Worm (Caenorhabditis elegans) whole organism, young adult: ENCODE data around the gene fbxb-91.
A peak's percentile ranks its signal among the peaks of the same experiment; 100 is the strongest.

Experiments used
- B0019.2 ChIP-seq: fragments of 200-800 bp; sonication (Bioruptor generic); conservative IDR thresholded peaks from 2 replicates; pipeline ENCODE4 v1.3.6; 2022; ENCODE audit warnings: missing genetic modification reagents, missing genetic modification characterization, missing compliant biosample characterization
- B0035.1 ChIP-seq: sonication (generic microtip); optimal IDR thresholded peaks from 2 replicates; lab custom pipeline; 2016; ENCODE audit warnings: missing genetic modification characterization, mild to moderate bottlenecking, missing compliant biosample characterization, missing genotype, missing genetic modification reagents
- C06A6.2 ChIP-seq: fragments of 200-800 bp; sonication (Bioruptor generic); conservative IDR thresholded peaks from 2 replicates; pipeline ENCODE4 v1.3.6; 2022; ENCODE audit warnings: missing genetic modification characterization, missing compliant biosample characterization
- C17E4.6 ChIP-seq: fragments of 200-800 bp; sonication (Bioruptor generic); IDR thresholded peaks from 2 replicates; pipeline ENCODE4 v1.3.6; 2022; ENCODE audit warnings: missing genetic modification reagents, missing genetic modification characterization, missing compliant biosample characterization
- F33H1.4 ChIP-seq: fragments of 200-800 bp; sonication (Bioruptor generic); IDR thresholded peaks from 2 replicates; pipeline ENCODE4 v1.3.6; 2022; ENCODE audit warnings: missing genetic modification reagents, missing genetic modification characterization, missing compliant biosample characterization
- F49E8.2 ChIP-seq: sonication (generic microtip); optimal IDR thresholded peaks from 3 replicates; lab custom pipeline; 2017; ENCODE audit warnings: missing genetic modification characterization, mild to moderate bottlenecking, missing compliant biosample characterization, antibody characterized with exemption, moderate library complexity; ENCODE audit not compliant: insufficient read depth
- F55B11.4 ChIP-seq: sonication (generic microtip); optimal IDR thresholded peaks from 2 replicates; lab custom pipeline; 2016; ENCODE audit warnings: missing compliant biosample characterization, missing genetic modification characterization, borderline replicate concordance; ENCODE audit not compliant: insufficient read depth
- K11D2.4 ChIP-seq: fragments of 200-800 bp; sonication (Bioruptor generic); IDR thresholded peaks from 2 replicates; pipeline ENCODE4 v1.3.6; 2022; ENCODE audit warnings: missing genetic modification reagents, missing genetic modification characterization, missing compliant biosample characterization
- Y53F4B.3 ChIP-seq: fragments of 200-800 bp; sonication (Bioruptor generic); IDR thresholded peaks from 2 replicates; pipeline ENCODE4 v1.3.6; 2022; ENCODE audit warnings: missing genetic modification reagents, missing genetic modification characterization, missing compliant biosample characterization
- Y53G8AR.9 ChIP-seq: fragments of 200-800 bp; sonication (Bioruptor generic); conservative IDR thresholded peaks from 2 replicates; pipeline ENCODE4 v1.3.6; 2022; ENCODE audit warnings: missing genetic modification reagents, missing genetic modification characterization, missing compliant biosample characterization
- akir-1 ChIP-seq: fragments of 200-800 bp; sonication (Bioruptor generic); optimal IDR thresholded peaks from 2 replicates; lab custom pipeline; 2018; ENCODE audit warnings: mild to moderate bottlenecking, missing genetic modification characterization, moderate library complexity, missing compliant biosample characterization
- atf-7 ChIP-seq: sonication (generic microtip); optimal IDR thresholded peaks from 2 replicates; lab custom pipeline; 2017; ENCODE audit warnings: mild to moderate bottlenecking, missing genetic modification characterization, missing compliant biosample characterization
- bed-1 ChIP-seq: fragments of 200-800 bp; sonication (Bioruptor generic); IDR thresholded peaks from 2 replicates; pipeline ENCODE4 v1.3.6; 2022; ENCODE audit warnings: missing genetic modification reagents, missing genetic modification characterization, missing compliant biosample characterization
- cebp-1 ChIP-seq, 2 experiments: fragments of 200-800 bp in 1 of 2; sonication (Bioruptor generic) in 1 of 2; sonication (generic microtip) in 1 of 2; IDR thresholded peaks in 1 of 2; optimal IDR thresholded peaks in 1 of 2; 2 replicates each; pipeline versions ENCODE4 v1.3.6 to Lab custom; 2017 to 2022; ENCODE audit warnings: missing compliant biosample characterization in 2 of 2, missing genetic modification characterization in 2 of 2, mild to moderate bottlenecking in 1 of 2, missing genetic modification reagents in 1 of 2, moderate library complexity in 1 of 2
- ceh-27 ChIP-seq: fragments of 200-800 bp; sonication (Bioruptor generic); optimal IDR thresholded peaks from 2 replicates; lab custom pipeline; 2018; ENCODE audit warnings: mild to moderate bottlenecking, missing genetic modification characterization, moderate library complexity, missing compliant biosample characterization
- ceh-58 ChIP-seq: fragments of 200-800 bp; sonication (Bioruptor generic); IDR thresholded peaks from 2 replicates; pipeline ENCODE4 v1.3.6; 2022; ENCODE audit warnings: missing genetic modification characterization, missing compliant biosample characterization
- ceh-79 ChIP-seq: sonication (generic microtip); optimal IDR thresholded peaks from 2 replicates; lab custom pipeline; 2017; ENCODE audit warnings: mild to moderate bottlenecking, missing genetic modification characterization, missing compliant biosample characterization
- dox-1 ChIP-seq: fragments of 200-800 bp; sonication (Bioruptor generic); IDR thresholded peaks from 2 replicates; pipeline ENCODE4 v1.3.6; 2022; ENCODE audit warnings: missing genetic modification reagents, missing genetic modification characterization, missing compliant biosample characterization
- dpff-1 ChIP-seq: sonication (generic microtip); optimal IDR thresholded peaks from 2 replicates; lab custom pipeline; 2017; ENCODE audit warnings: mild to moderate bottlenecking, missing genetic modification characterization, missing compliant biosample characterization
- egl-18 ChIP-seq: fragments of 200-800 bp; sonication (Bioruptor generic); IDR thresholded peaks from 2 replicates; pipeline ENCODE4 v1.3.6; 2022; ENCODE audit warnings: missing genetic modification reagents, missing genetic modification characterization, missing compliant biosample characterization
- ets-4 ChIP-seq: fragments of 200-800 bp; sonication (Bioruptor generic); optimal IDR thresholded peaks from 2 replicates; lab custom pipeline; 2018; ENCODE audit warnings: mild to moderate bottlenecking, missing genetic modification characterization, missing compliant biosample characterization
- gei-17 ChIP-seq: fragments of 200-800 bp; sonication (Bioruptor generic); optimal IDR thresholded peaks from 2 replicates; lab custom pipeline; 2018; ENCODE audit warnings: mild to moderate bottlenecking, missing genetic modification characterization, missing compliant biosample characterization
- hrde-1 ChIP-seq: sonication (generic microtip); optimal IDR thresholded peaks from 2 replicates; lab custom pipeline; 2016; ENCODE audit warnings: missing genetic modification characterization, mild to moderate bottlenecking, missing compliant biosample characterization, moderate library complexity, missing genotype, missing genetic modification reagents, borderline replicate concordance
- let-526 ChIP-seq: fragments of 200-800 bp; sonication (Bioruptor generic); IDR thresholded peaks from 2 replicates; pipeline ENCODE4 v1.3.6; 2022; ENCODE audit warnings: missing genetic modification reagents, missing genetic modification characterization, missing compliant biosample characterization
- let-607 ChIP-seq, 2 experiments: fragments of 200-800 bp in 1 of 2; sonication (Bioruptor generic) in 1 of 2; sonication (generic microtip) in 1 of 2; optimal IDR thresholded peaks; 2 replicates each; lab custom pipeline; 2016 to 2018; ENCODE audit warnings: mild to moderate bottlenecking in 2 of 2, missing compliant biosample characterization in 2 of 2, missing genetic modification characterization in 2 of 2, moderate library complexity in 2 of 2, missing genotype in 1 of 2
- lin-40 ChIP-seq: sonication (generic microtip); optimal IDR thresholded peaks from 2 replicates; lab custom pipeline; 2016; ENCODE audit warnings: missing genetic modification characterization, mild to moderate bottlenecking, missing compliant biosample characterization, missing genotype, missing genetic modification reagents
- madf-10 ChIP-seq: sonication (generic microtip); optimal IDR thresholded peaks from 2 replicates; lab custom pipeline; 2016; ENCODE audit warnings: mild to moderate bottlenecking, missing genetic modification characterization, missing compliant biosample characterization
- madf-8 ChIP-seq: fragments of 200-800 bp; sonication (Bioruptor generic); conservative IDR thresholded peaks from 2 replicates; pipeline ENCODE4 v1.3.6; 2022; ENCODE audit warnings: missing genetic modification reagents, missing genetic modification characterization, missing compliant biosample characterization
- mcd-1 ChIP-seq: fragments of 200-800 bp; sonication (Bioruptor generic); IDR thresholded peaks from 2 replicates; pipeline ENCODE4 v1.3.6; 2022; ENCODE audit warnings: missing genetic modification reagents, missing genetic modification characterization, missing compliant biosample characterization
- mxl-1 ChIP-seq: sonication (generic microtip); optimal IDR thresholded peaks from 2 replicates; lab custom pipeline; 2016; ENCODE audit warnings: missing genetic modification characterization, missing compliant biosample characterization
- nfya-2 ChIP-seq: fragments of 200-800 bp; sonication (Bioruptor generic); IDR thresholded peaks from 2 replicates; pipeline ENCODE4 v1.3.6; 2022; ENCODE audit warnings: missing genetic modification reagents, missing genetic modification characterization, missing compliant biosample characterization
- nfyb-1 ChIP-seq: fragments of 200-800 bp; sonication (Bioruptor generic); IDR thresholded peaks from 2 replicates; pipeline ENCODE4 v1.3.6; 2022; ENCODE audit warnings: missing genetic modification reagents, missing genetic modification characterization, missing compliant biosample characterization
- nhr-179 ChIP-seq: sonication (generic microtip); optimal IDR thresholded peaks from 2 replicates; lab custom pipeline; 2016; ENCODE audit warnings: mild to moderate bottlenecking, missing genetic modification characterization, missing compliant biosample characterization
- nhr-80 ChIP-seq: sonication (generic microtip); optimal IDR thresholded peaks from 2 replicates; lab custom pipeline; 2016; ENCODE audit warnings: missing genetic modification characterization, missing compliant biosample characterization
- nhr-90 ChIP-seq: sonication (generic microtip); optimal IDR thresholded peaks from 2 replicates; lab custom pipeline; 2016; ENCODE audit warnings: missing genotype, mild to moderate bottlenecking, missing genetic modification characterization, missing compliant biosample characterization
- pha-4 ChIP-seq: fragments of 150-350 bp; sonication (generic microtip); optimal IDR thresholded peaks from 2 replicates; lab custom pipeline; 2014; ENCODE audit warnings: missing biosample characterization, missing genetic modification reagents, missing genetic modification characterization
- rcor-1 ChIP-seq: fragments of 200-800 bp; sonication (Bioruptor generic); IDR thresholded peaks from 2 replicates; pipeline ENCODE4 v1.3.6; 2022; ENCODE audit warnings: missing genetic modification reagents, missing genetic modification characterization, missing compliant biosample characterization
- sea-2 ChIP-seq: fragments of 200-800 bp; sonication (Bioruptor generic); IDR thresholded peaks from 2 replicates; pipeline ENCODE4 v1.3.6; 2022; ENCODE audit warnings: missing genetic modification characterization, missing compliant biosample characterization
- snpc-1.3 ChIP-seq: sonication (generic microtip); optimal IDR thresholded peaks from 2 replicates; lab custom pipeline; 2017; ENCODE audit warnings: missing genetic modification characterization, mild to moderate bottlenecking, missing compliant biosample characterization, antibody characterized with exemption, moderate library complexity, missing genotype, missing genetic modification reagents; ENCODE audit not compliant: insufficient read depth
- sptf-2 ChIP-seq: fragments of 200-800 bp; sonication (Bioruptor generic); optimal IDR thresholded peaks from 2 replicates; lab custom pipeline; 2018; ENCODE audit warnings: mild to moderate bottlenecking, missing genetic modification characterization, missing compliant biosample characterization
- tbp1 ChIP-seq: fragments of 200-800 bp; sonication (Bioruptor generic); optimal IDR thresholded peaks from 2 replicates; lab custom pipeline; 2018; ENCODE audit warnings: mild to moderate bottlenecking, missing genetic modification characterization, missing compliant biosample characterization
- unc-62 ChIP-seq: fragments of 150-350 bp; optimal IDR thresholded peaks from 2 replicates; lab custom pipeline; 2014; ENCODE audit warnings: missing biosample characterization, missing genetic modification reagents, missing genetic modification characterization
- xnd-1 ChIP-seq: sonication (generic microtip); optimal IDR thresholded peaks from 2 replicates; lab custom pipeline; 2016; ENCODE audit warnings: missing genotype, missing genetic modification reagents, missing genetic modification characterization, missing compliant biosample characterization
- ztf-22 ChIP-seq: fragments of 200-800 bp; sonication (Bioruptor generic); optimal IDR thresholded peaks from 2 replicates; lab custom pipeline; 2018; ENCODE audit warnings: mild to moderate bottlenecking, missing genetic modification characterization, moderate library complexity, missing compliant biosample characterization
- ztf-28 ChIP-seq: fragments of 200-800 bp; sonication (Bioruptor generic); IDR thresholded peaks from 2 replicates; pipeline ENCODE4 v1.3.6; 2022; ENCODE audit warnings: missing genetic modification reagents, missing genetic modification characterization, missing compliant biosample characterization

The fbxb-91 gene

ce11 chrII:3786538-3786937 is 36.0 kb upstream of the fbxb-91 start:
- TF ChIP-seq C06A6.2 (GFP tag; lab: Robert Waterston, UW) = no peak
- no peak for TF ChIP-seq Y53G8AR.9 (GFP tag; lab: Robert Waterston, UW)
- TF ChIP-seq madf-10 (tag; lab: Kevin White, UChicago) = no peak
- TF ChIP-seq bed-1 (GFP tag; lab: Robert Waterston, UW) = no peak
- no peak for TF ChIP-seq mcd-1 (GFP tag; lab: Robert Waterston, UW)
- no peak for TF ChIP-seq ceh-27 (GFP tag; lab: Kevin White, UChicago)
- TF ChIP-seq sptf-2 (GFP tag; lab: Kevin White, UChicago) = no peak
- TF ChIP-seq rcor-1 (GFP tag; lab: Robert Waterston, UW) = no peak
- TF ChIP-seq F33H1.4 (GFP tag; lab: Robert Waterston, UW) = no peak
- peak; percentile 84 for TF ChIP-seq atf-7 (tag; lab: Kevin White, UChicago)
- TF ChIP-seq B0035.1 (tag; lab: Kevin White, UChicago) = no peak
- TF ChIP-seq lin-40 = no peak
- TF ChIP-seq nhr-179 = no peak
- no peak for TF ChIP-seq ceh-58 (GFP tag; lab: Robert Waterston, UW)
- no peak for TF ChIP-seq madf-8 (GFP tag; lab: Robert Waterston, UW)
- TF ChIP-seq xnd-1 (tag; lab: Kevin White, UChicago) = no peak
- TF ChIP-seq K11D2.4 (GFP tag; lab: Robert Waterston, UW) = no peak
- TF ChIP-seq pha-4 (tag; lab: Kevin White, UChicago) = peak; percentile 26
- peak; percentile 92 for TF ChIP-seq nhr-80 (tag; lab: Kevin White, UChicago)
- TF ChIP-seq mxl-1 = no peak
- no peak for TF ChIP-seq F49E8.2
- TF ChIP-seq let-607 (tag; optimal IDR thresholded peaks at IDR 0.05; lab: Kevin White, UChicago) = no peak
- no peak for TF ChIP-seq snpc-1.3
- no peak for TF ChIP-seq gei-17 (GFP tag; lab: Kevin White, UChicago)
- TF ChIP-seq C17E4.6 = no peak
- no peak for TF ChIP-seq dpff-1
- TF ChIP-seq ets-4 (GFP tag; lab: Kevin White, UChicago) = peak; percentile 95
- TF ChIP-seq cebp-1 (GFP tag; IDR thresholded peaks at IDR 0.05; lab: Robert Waterston, UW) = peak; percentile 10; the same call in 1 of the 2 replicates
- TF ChIP-seq cebp-1 (tag; optimal IDR thresholded peaks at IDR 0.05; lab: Kevin White, UChicago) = no peak
- no peak for TF ChIP-seq B0019.2 (GFP tag; lab: Robert Waterston, UW)
- no peak for TF ChIP-seq F55B11.4 (tag; lab: Kevin White, UChicago)
- TF ChIP-seq nhr-90 (tag; lab: Kevin White, UChicago) = no peak
- TF ChIP-seq nfya-2 (GFP tag; lab: Robert Waterston, UW) = no peak
- 0 out of 2 replicates have a peak, but pooled peaks have one; percentile 34 for TF ChIP-seq dox-1 (GFP tag; lab: Robert Waterston, UW)
- no peak for TF ChIP-seq tbp1
- TF ChIP-seq hrde-1 (tag; lab: Kevin White, UChicago) = no peak
- TF ChIP-seq ztf-28 (GFP tag; lab: Robert Waterston, UW) = no peak
- no peak for TF ChIP-seq Y53F4B.3 (GFP tag; lab: Robert Waterston, UW)
- TF ChIP-seq ztf-22 (GFP tag; lab: Kevin White, UChicago) = peak; percentile 65
- TF ChIP-seq akir-1 (GFP tag; lab: Kevin White, UChicago) = no peak
- no peak for TF ChIP-seq let-526 (GFP tag; lab: Robert Waterston, UW)
- TF ChIP-seq egl-18 = no peak
- TF ChIP-seq nfyb-1 (GFP tag; lab: Robert Waterston, UW) = peak; percentile 52; the same call in 1 of the 2 replicates
- peak; percentile 19 for TF ChIP-seq unc-62
- TF ChIP-seq sea-2 (GFP tag; lab: Robert Waterston, UW) = no peak
- TF ChIP-seq ceh-79 = no peak
- TF ChIP-seq, all 124 proteins: peak for 9
